Worm (Caenorhabditis elegans): ENCODE measurements around the gene C50C3.1.
A peak's percentile ranks its signal among the peaks of the same experiment; 100 is the strongest.

The C50C3.1 gene

ce11 chrIII:8211562-8211961 lies 19.8 kb downstream of the C50C3.1 start:
- TF ChIP-seq nhr-25 (tag; optimal IDR thresholded peaks at IDR 0.05) (no peak), C34F6.9 (tag; optimal IDR thresholded peaks at IDR 0.05) (peak; percentile 17), crh-2 (tag; optimal IDR thresholded peaks at IDR 0.05) (no peak), lsy-2 (tag; optimal IDR thresholded peaks at IDR 0.05) (peak in 1 of 2 experiments; percentile 54), nhr-129 (tag; optimal IDR thresholded peaks at IDR 0.05) (peak; percentile 14), unc-55 (GFP tag; optimal IDR thresholded peaks at IDR 0.05) (peak; percentile 49)

- TF ChIP-seq nhr-21 (tag; optimal IDR thresholded peaks at IDR 0.05), result no peak
- TF ChIP-seq unc-55 (GFP tag; optimal IDR thresholded peaks at IDR 0.05), result peak; percentile 4
- TF ChIP-seq ama-1 (optimal IDR thresholded peaks at IDR 0.05), result no peak
These were observed 24.4 kb downstream of the C50C3.1 start, which contains the start of gene unc-86 for ce11 chrIII:8216224-8216623. unc-86 (minus strand) TSS chrIII:8216336.

ce11 chrIII:8217919-8218318 lies 26.1 kb downstream of the C50C3.1 start, which contains the start of gene C30A5.16:
C30A5.16 (plus strand) TSS chrIII:8218219.
- TF ChIP-seq zag-1 (tag; optimal IDR thresholded peaks at IDR 0.05) (no peak), gmeb-1 (tag; optimal IDR thresholded peaks at IDR 0.05) (no peak), nhr-6 (tag; optimal IDR thresholded peaks at IDR 0.05) (no peak), fos-1 (tag; optimal IDR thresholded peaks at IDR 0.05) (no peak), dmd-4 (tag; optimal IDR thresholded peaks at IDR 0.05) (no peak), ZK546.5 (tag; optimal IDR thresholded peaks at IDR 0.05) (no peak), ceh-16 (tag; optimal IDR thresholded peaks at IDR 0.05) (no peak), ztf-4 (tag; optimal IDR thresholded peaks at IDR 0.05) (no peak), lin-39 (tag; optimal IDR thresholded peaks at IDR 0.05) (no peak), Y55F3AM.14 (GFP tag; optimal IDR thresholded peaks at IDR 0.05) (no peak)

ce11 chrIII:8220081-8220480 lies 28.3 kb downstream of the C50C3.1 start:
- TF ChIP-seq ceh-16 (tag; optimal IDR thresholded peaks at IDR 0.05) (no peak), blmp-1 (tag; optimal IDR thresholded peaks at IDR 0.05; ENCODE audit: insufficient read depth) (no peak), gmeb-1 (tag; optimal IDR thresholded peaks at IDR 0.05) (no peak)

- TF ChIP-seq unc-55 (GFP tag; optimal IDR thresholded peaks at IDR 0.05) (peak; percentile 32), elt-1 (tag; optimal IDR thresholded peaks at IDR 0.05) (no peak), nhr-25 (tag; optimal IDR thresholded peaks at IDR 0.05) (no peak), mbf-1 (tag; optimal IDR thresholded peaks at IDR 0.05) (no peak), aly-2 (tag; optimal IDR thresholded peaks at IDR 0.05) (no peak), lsy-2 (tag; optimal IDR thresholded peaks at IDR 0.05) (peak in 1 of 2 experiments; percentile 32)
These were observed 33.0 kb downstream of the C50C3.1 start, which contains the start of gene mob-4 for ce11 chrIII:8224769-8225168. mob-4 (plus strand) TSS chrIII:8225097.

- no peak for TF ChIP-seq Y55F3AM.14 (GFP tag; optimal IDR thresholded peaks at IDR 0.05)
- TF ChIP-seq lin-11 (tag; optimal IDR thresholded peaks at IDR 0.05), result no peak
- TF ChIP-seq mbf-1 (tag; optimal IDR thresholded peaks at IDR 0.05), result no peak
- no peak for TF ChIP-seq zag-1 (tag; optimal IDR thresholded peaks at IDR 0.05)
- no peak for TF ChIP-seq F13H6.1 (tag; optimal IDR thresholded peaks at IDR 0.05)
- no peak for TF ChIP-seq peb-1 (tag; optimal IDR thresholded peaks at IDR 0.05)
- TF ChIP-seq unc-62 (GFP tag; optimal IDR thresholded peaks at IDR 0.05), result no peak
- no peak for TF ChIP-seq nhr-6 (tag; optimal IDR thresholded peaks at IDR 0.05)
- TF ChIP-seq sma-9 (GFP tag; optimal IDR thresholded peaks at IDR 0.05), result no peak
- no peak for TF ChIP-seq sma-9 (tag; optimal IDR thresholded peaks at IDR 0.05)
- no peak for TF ChIP-seq ZK546.5 (tag; optimal IDR thresholded peaks at IDR 0.05)
- no peak for TF ChIP-seq lin-39 (tag; optimal IDR thresholded peaks at IDR 0.05)
- no peak for TF ChIP-seq gmeb-1 (tag; optimal IDR thresholded peaks at IDR 0.05)
- no peak for TF ChIP-seq elt-1 (tag; optimal IDR thresholded peaks at IDR 0.05)
- TF ChIP-seq ama-1 (optimal IDR thresholded peaks at IDR 0.05), result no peak
- TF ChIP-seq nhr-11 (tag; optimal IDR thresholded peaks at IDR 0.05), result no peak
- no peak for TF ChIP-seq aly-2 (tag; optimal IDR thresholded peaks at IDR 0.05)
- TF ChIP-seq nhr-237 (tag; optimal IDR thresholded peaks at IDR 0.05), result no peak
- no peak for TF ChIP-seq C34F6.9 (tag; optimal IDR thresholded peaks at IDR 0.05)
- no peak for TF ChIP-seq lin-13 (GFP tag; optimal IDR thresholded peaks at IDR 0.05)
These were observed 34.4 kb downstream of the C50C3.1 start, which contains the start of gene rfs-1 for ce11 chrIII:8226178-8226577. rfs-1 (plus strand) TSS chrIII:8226478.
